Fruit fly (Drosophila melanogaster): ENCODE data around the gene CG32277.

Gene CG32277

DNA sequence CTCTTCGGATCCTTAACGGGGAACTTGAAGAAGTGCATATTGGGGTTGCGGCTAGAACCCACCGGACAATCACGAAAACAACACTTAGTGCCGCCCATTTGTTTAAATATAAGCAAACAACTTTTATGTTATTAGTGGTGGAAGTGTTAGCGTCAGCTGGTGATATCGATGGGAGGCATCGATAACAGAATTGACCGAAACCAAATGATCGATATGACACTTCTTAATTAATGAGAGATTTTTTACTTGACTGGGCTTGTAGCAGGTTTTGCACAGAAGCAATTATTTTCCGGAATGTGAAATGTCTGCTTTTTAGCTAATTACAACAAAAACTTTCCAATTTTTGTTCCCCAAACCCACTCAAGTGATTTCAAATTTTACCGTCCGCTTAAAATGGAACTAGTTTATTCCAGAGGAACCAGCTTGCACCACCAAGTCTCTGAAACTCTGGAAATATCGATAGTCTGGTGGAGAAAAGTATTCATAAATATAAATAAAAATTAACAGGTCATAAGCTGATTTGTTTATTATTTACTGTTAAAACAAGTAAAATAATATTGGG lies 12.8 kb downstream of the CG32277 start, which contains the start of gene CG14965 (continued):
- TF ChIP-seq CG12155 (GFP tag; optimal IDR thresholded peaks at IDR 0.05), result no peak
- no peak for TF ChIP-seq dm (GFP tag; optimal IDR thresholded peaks at IDR 0.05)
- TF ChIP-seq Neu2 (GFP tag; optimal IDR thresholded peaks at IDR 0.05; ENCODE audit: borderline replicate concordance), result no peak
- TF ChIP-seq Lim3 (GFP tag; IDR thresholded peaks at IDR 0.05), result no peak
- TF ChIP-seq Trl (optimal IDR thresholded peaks at IDR 0.05), result no peak
- no peak for TF ChIP-seq Trl (GFP tag; optimal IDR thresholded peaks at IDR 0.05)
- no peak for TF ChIP-seq CG9727 (GFP tag; optimal IDR thresholded peaks at IDR 0.05)
- TF ChIP-seq CTCF (GFP tag; optimal IDR thresholded peaks at IDR 0.05), result no peak
- TF ChIP-seq CG2116 (GFP tag; optimal IDR thresholded peaks at IDR 0.05), result peak; percentile 80
- no peak for TF ChIP-seq Fer1 (GFP tag; optimal IDR thresholded peaks at IDR 0.05)
- TF ChIP-seq ATbp (GFP tag; optimal IDR thresholded peaks at IDR 0.05), result no peak
- TF ChIP-seq CG30020 (tag; optimal IDR thresholded peaks at IDR 0.05), result no peak
- TF ChIP-seq CG17612 (GFP tag; IDR thresholded peaks at IDR 0.05), result no peak
- peak; percentile 86 for TF ChIP-seq inv (GFP tag; IDR thresholded peaks at IDR 0.05; ENCODE audit: partially characterized antibody)
- no peak for TF ChIP-seq fd96Cb (tag; optimal IDR thresholded peaks at IDR 0.05)
- no peak for TF ChIP-seq nerfin-1 (tag; optimal IDR thresholded peaks at IDR 0.05)
- no peak for TF ChIP-seq CG18764 (GFP tag; optimal IDR thresholded peaks at IDR 0.05)
- TF ChIP-seq CG16813 (GFP tag; IDR thresholded peaks at IDR 0.05; ENCODE audit: partially characterized antibody), result peak; percentile 90
- TF ChIP-seq CG11504 (tag; optimal IDR thresholded peaks at IDR 0.05), result no peak
- no peak for TF ChIP-seq aop (GFP tag; IDR thresholded peaks at IDR 0.05)
- no peak for TF ChIP-seq Ssrp (tag; optimal IDR thresholded peaks at IDR 0.05)
- TF ChIP-seq Scr (GFP tag; IDR thresholded peaks at IDR 0.05; ENCODE audit: partially characterized antibody), result peak; percentile 94
- no peak for TF ChIP-seq Hey (tag; optimal IDR thresholded peaks at IDR 0.05)
- no peak for TF ChIP-seq CG12236 (GFP tag; optimal IDR thresholded peaks at IDR 0.05)
- no peak for TF ChIP-seq Xrp1 (GFP tag; IDR thresholded peaks at IDR 0.05)
- no peak for TF ChIP-seq CG3726 (GFP tag; IDR thresholded peaks at IDR 0.05)
- no peak for TF ChIP-seq CG8359 (GFP tag; optimal IDR thresholded peaks at IDR 0.05; ENCODE audit: borderline replicate concordance)
- TF ChIP-seq Nf-YA (GFP tag; IDR thresholded peaks at IDR 0.05), result no peak
- TF ChIP-seq CG42726 (GFP tag; IDR thresholded peaks at IDR 0.05; ENCODE audit: partially characterized antibody), result peak; percentile 27; the same call in 1 of the 2 replicates
- no peak for TF ChIP-seq ro (GFP tag; IDR thresholded peaks at IDR 0.05)
- no peak for TF ChIP-seq cas (GFP tag; IDR thresholded peaks at IDR 0.05)
- no peak for TF ChIP-seq cad (GFP tag; optimal IDR thresholded peaks at IDR 0.05)
- no peak for TF ChIP-seq btn (GFP tag; optimal IDR thresholded peaks at IDR 0.05)
- peak; percentile 84 for TF ChIP-seq Dref (GFP tag; IDR thresholded peaks at IDR 0.05)
- no peak for TF ChIP-seq GATAe (GFP tag; conservative IDR thresholded peaks at IDR 0.05)
- no peak for TF ChIP-seq Sox100B (GFP tag; optimal IDR thresholded peaks at IDR 0.05)
- TF ChIP-seq BtbVII (GFP tag; optimal IDR thresholded peaks at IDR 0.05), result no peak
- no peak for TF ChIP-seq en (GFP tag; optimal IDR thresholded peaks at IDR 0.05)
- TF ChIP-seq Antp (GFP tag; optimal IDR thresholded peaks at IDR 0.05), result no peak
- no peak for TF ChIP-seq HmgD (GFP tag; optimal IDR thresholded peaks at IDR 0.05)
- TF ChIP-seq CG11247 (GFP tag; IDR thresholded peaks at IDR 0.05), result no peak
- TF ChIP-seq Gug (GFP tag; IDR thresholded peaks at IDR 0.05), result no peak
- peak; percentile 87 for TF ChIP-seq hb (GFP tag; IDR thresholded peaks at IDR 0.05; ENCODE audit: partially characterized antibody)
- no peak for TF ChIP-seq CG8290 (GFP tag; optimal IDR thresholded peaks at IDR 0.05)
- TF ChIP-seq CG8290 (tag; optimal IDR thresholded peaks at IDR 0.05), result no peak
- no peak for TF ChIP-seq ttk (GFP tag; IDR thresholded peaks at IDR 0.05)
- TF ChIP-seq unc-4 (GFP tag; IDR thresholded peaks at IDR 0.05; ENCODE audit: partially characterized antibody), result peak; percentile 95
- TF ChIP-seq CG11398 (GFP tag; optimal IDR thresholded peaks at IDR 0.05), result no peak
- no peak for TF ChIP-seq CG14667 (GFP tag; IDR thresholded peaks at IDR 0.05)
- TF ChIP-seq Bgb (GFP tag; IDR thresholded peaks at IDR 0.05; ENCODE audit: partially characterized antibody), result peak; percentile 89
- TF ChIP-seq sr (GFP tag; IDR thresholded peaks at IDR 0.05), result no peak
- TF ChIP-seq scrt (GFP tag; optimal IDR thresholded peaks at IDR 0.05), result no peak

Data from whole organism, embryonic.